Worm (Caenorhabditis elegans) whole organism, mixed stage, embryonic: Measurements from ENCODE around the gene che-7.

ENCODE experiments used
- M03D4.4 ChIP-seq: sonication (generic microtip); optimal IDR thresholded peaks from 2 replicates; lab custom pipeline; 2017; ENCODE audit warnings: mild to moderate bottlenecking, missing genetic modification characterization, missing compliant biosample characterization
- ceh-39 ChIP-seq: fragments of 150-350 bp; optimal IDR thresholded peaks from 2 replicates; lab custom pipeline; 2014; ENCODE audit warnings: missing biosample characterization, missing genetic modification characterization
- elt-1 ChIP-seq: sonication (generic microtip); optimal IDR thresholded peaks from 2 replicates; lab custom pipeline; 2017; ENCODE audit warnings: missing genetic modification characterization, mild to moderate bottlenecking, missing compliant biosample characterization, antibody characterized with exemption, moderate library complexity, borderline replicate concordance; ENCODE audit not compliant: insufficient read depth
- ham-2 ChIP-seq: fragments of 200-800 bp; sonication (Bioruptor generic); optimal IDR thresholded peaks from 2 replicates; lab custom pipeline; 2018; ENCODE audit warnings: mild to moderate bottlenecking, missing genetic modification characterization, missing compliant biosample characterization
- hlh-1 ChIP-seq: fragments of 150-350 bp; optimal IDR thresholded peaks from 2 replicates; lab custom pipeline; 2014; ENCODE audit warnings: missing biosample characterization, missing genetic modification reagents, missing genetic modification characterization
- mab-5 ChIP-seq: fragments of 150-350 bp; optimal IDR thresholded peaks from 2 replicates; lab custom pipeline; 2014; ENCODE audit warnings: missing biosample characterization, missing genetic modification characterization
- nhr-76 ChIP-seq: sonication (generic microtip); optimal IDR thresholded peaks from 2 replicates; lab custom pipeline; 2017; ENCODE audit warnings: missing biosample characterization, missing genetic modification characterization
- sem-2 ChIP-seq: fragments of 200-800 bp; sonication (Bioruptor generic); optimal IDR thresholded peaks from 2 replicates; lab custom pipeline; 2018; ENCODE audit warnings: mild to moderate bottlenecking, missing genetic modification characterization, missing compliant biosample characterization
- zip-8 ChIP-seq: fragments of 150-350 bp; optimal IDR thresholded peaks from 2 replicates; lab custom pipeline; 2014; ENCODE audit warnings: missing biosample characterization, missing genetic modification characterization

che-7 gene

ce11 chrV:7925483-7925882 lies 43.5 kb downstream of the che-7 start, which contains the start of gene srsx-7:
TSS of gene srsx-7 (plus strand) at chrV:7925783.
- TF ChIP-seq nhr-76 (tag; lab: Kevin White, UChicago) = no peak
- no peak for TF ChIP-seq elt-1 (tag; lab: Kevin White, UChicago)
- TF ChIP-seq ceh-39 = no peak
- no peak for TF ChIP-seq hlh-1 (tag; lab: Kevin White, UChicago)
- no peak for TF ChIP-seq sem-2 (GFP tag; lab: Kevin White, UChicago)
- no peak for TF ChIP-seq zip-8 (tag; lab: Kevin White, UChicago)
- TF ChIP-seq ham-2 (GFP tag; lab: Kevin White, UChicago) = no peak
- no peak for TF ChIP-seq mab-5 (tag; lab: Kevin White, UChicago)
- TF ChIP-seq M03D4.4 (tag; lab: Kevin White, UChicago) = no peak
